Fruit fly (Drosophila melanogaster) whole organism, larva: ENCODE data around the gene CG4367.
A peak's percentile ranks its signal among the peaks of the same experiment; 100 is the strongest.

Experiments
- noc ChIP-seq: fragments of 200-800 bp; sonication (Bioruptor generic); optimal IDR thresholded peaks from 3 replicates; lab custom pipeline; 2019; ENCODE audit warnings: missing biosample characterization, mild to moderate bottlenecking, missing genetic modification characterization, moderate library complexity

The CG4367 gene

DNA sequence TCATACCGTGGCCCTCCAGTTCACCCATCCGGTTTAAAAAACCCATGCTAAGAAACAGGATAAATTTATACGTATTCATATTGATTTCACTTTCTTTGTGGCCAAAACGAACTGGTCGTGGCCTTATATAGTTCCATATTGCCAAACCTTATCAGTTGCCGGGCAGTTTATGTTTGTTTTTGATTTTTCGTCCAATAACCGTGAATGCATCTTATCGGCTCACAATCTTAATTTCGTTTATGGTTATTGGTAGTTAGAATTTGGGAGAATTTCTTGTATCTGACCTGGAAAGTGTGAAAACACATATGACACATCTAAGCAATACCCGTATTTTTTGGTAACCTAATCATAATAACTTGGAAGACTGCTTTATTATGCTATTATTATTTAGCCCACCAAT lies at the start of gene CG4367:
CG4367 (minus strand) TSS at position 101 of the 400 bp plus-strand sequence.
- TF ChIP-seq noc: no peak

DNA sequence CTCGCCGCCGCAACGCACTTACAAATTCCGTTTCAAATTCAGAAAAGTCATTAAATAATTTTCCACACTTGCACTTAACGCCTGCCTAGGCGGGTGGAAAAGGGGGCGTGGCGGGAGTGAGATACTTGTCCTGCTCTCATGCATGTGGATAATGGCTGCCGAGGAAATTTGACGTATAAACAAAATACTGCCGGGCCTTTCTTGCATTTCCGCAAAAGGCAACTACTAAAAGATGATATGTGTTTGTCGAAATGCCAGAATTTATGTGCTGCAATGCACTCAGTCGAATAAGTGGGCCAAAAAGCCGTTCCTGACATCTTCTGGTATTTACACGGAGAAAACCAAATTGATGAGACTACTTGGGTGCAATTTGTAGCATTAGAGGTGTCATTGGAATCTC lies 45.5 kb upstream of the CG4367 start:
- no peak for TF ChIP-seq noc

DNA sequence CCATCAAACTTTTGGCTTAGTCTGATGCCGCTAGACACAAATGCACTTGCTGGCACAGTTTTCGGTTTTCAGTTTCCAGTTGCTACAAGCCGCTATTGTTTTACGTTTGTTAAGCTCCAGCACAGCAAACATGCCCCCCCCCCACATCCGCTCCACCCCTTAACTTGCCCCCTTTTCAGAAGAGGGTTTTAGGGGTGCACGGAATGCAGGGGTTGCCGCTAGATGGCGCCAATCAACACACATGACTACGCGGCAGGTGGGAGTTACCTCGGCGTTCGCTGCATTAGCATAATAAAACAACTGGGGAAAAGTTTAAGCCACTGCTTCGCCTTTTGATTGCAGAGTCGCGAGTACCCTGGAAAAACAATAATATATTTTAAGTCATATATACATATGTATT lies 42.1 kb upstream of the CG4367 start:
- no peak for TF ChIP-seq noc

DNA sequence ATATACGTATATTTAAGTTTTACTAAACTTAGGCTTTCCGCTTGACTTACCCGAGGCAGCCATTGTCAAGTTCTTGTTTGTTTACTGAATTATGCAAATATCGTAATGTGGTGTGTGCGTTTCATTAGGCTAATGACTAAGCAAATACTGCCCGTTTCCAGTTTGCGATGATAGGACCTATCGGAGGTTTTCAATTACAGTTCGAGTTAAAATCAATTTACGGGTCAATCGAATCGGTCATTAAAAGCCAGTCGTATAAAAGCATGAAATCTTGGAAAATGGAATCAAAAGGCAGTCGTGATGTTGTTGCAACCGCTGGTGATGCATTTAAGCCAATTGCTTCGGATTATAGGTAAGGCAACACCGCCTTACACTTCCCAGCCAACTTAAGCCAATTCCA lies 33.9 kb upstream of the CG4367 start, which contains the start of gene Ir92a:
Ir92a (plus strand) TSS at position 301 of the 400 bp plus-strand sequence.
- TF ChIP-seq noc: no peak

DNA sequence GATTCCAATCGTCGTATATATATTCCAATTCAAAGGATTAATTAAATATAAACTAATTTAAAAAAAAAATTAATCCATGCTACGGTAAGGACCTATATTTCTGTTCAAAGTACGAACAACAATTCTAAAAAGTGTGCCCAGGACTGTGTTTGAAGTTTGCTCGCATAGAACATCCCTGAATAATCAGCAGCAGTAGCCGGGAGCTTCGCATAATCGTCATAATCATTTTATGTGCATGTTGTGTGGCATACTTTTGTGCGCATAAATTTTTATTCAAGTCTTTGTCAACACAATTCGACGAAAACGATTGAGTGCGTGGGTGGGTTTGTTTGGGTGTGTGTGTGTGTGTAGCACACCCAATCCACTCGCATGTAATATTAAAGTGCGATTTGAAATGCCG lies 27.9 kb upstream of the CG4367 start:
- TF ChIP-seq noc: no peak

DNA sequence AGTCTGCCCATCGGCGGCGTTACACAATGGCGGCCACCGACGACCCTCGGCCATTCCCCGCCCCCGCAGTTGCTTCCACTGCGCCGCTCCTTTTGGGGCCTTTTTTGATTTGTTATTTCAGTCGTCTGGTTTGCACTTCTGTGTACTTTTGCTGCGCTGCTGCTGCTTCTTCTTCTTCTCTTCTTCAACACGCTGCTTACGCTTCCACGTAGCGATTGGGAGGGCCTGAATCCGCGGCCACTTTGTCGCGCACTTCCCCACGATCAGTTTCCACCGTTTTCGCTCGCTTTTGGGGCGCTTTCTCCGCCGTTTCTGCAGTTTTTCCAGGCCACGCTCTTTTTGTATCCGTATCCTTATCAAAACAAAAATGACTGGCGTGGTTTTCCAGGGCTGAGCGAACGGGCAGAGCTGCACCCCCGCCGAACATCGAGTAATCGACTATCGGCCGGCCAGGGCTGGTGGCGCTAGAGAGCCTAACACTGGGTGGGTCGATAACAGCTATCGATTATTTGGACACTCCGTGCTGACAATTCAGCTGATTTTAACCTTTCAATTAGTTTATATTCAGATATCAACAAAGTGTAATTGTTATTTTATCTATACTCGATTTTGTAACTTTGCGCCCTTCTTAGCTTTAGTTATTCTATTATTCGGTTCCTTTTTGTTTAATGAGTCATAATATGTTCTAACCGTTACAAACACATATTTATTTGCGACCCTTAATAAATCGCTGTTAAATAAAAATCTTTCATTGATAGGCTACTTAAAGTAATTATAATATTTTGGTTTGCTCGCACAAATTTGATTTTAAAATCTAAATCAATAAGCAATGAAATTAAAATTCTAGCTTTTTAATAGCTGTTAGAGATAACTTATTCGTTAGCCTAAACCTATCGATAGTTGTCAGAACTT lies 23.1 kb upstream of the CG4367 start, which contains the start of the genes CG4360 and Sirt2:
CG4360 (minus strand) TSS at position 432 of the 912 bp plus-strand sequence.
Sirt2 (plus strand) TSS at position 894 of the 912 bp plus-strand sequence.
- no peak for TF ChIP-seq noc

DNA sequence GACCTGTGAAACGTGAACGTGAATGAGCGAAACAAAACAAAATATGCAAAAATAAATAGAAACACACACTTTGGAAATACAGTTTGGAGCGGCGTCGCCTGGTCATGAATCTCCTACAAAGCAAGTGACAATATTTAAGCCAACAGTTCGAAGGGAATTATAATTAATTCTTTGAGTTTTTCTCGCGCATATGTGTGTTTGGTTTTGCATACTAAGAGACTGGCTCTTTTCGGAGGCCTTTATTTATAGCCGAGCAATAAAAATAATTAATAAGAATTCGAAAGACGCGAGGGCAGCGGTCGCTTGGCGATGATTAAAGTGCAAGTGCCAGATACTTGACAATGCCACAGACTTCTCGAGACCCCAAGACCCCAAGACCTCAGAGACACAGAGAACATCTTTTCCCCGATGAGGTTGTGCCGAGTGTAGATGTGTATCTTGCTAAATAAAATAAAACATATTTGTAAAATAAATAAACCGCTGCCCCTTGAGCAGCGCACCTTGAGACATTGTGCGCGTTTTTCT lies 13.5 kb upstream of the CG4367 start:
- no peak for TF ChIP-seq noc

DNA sequence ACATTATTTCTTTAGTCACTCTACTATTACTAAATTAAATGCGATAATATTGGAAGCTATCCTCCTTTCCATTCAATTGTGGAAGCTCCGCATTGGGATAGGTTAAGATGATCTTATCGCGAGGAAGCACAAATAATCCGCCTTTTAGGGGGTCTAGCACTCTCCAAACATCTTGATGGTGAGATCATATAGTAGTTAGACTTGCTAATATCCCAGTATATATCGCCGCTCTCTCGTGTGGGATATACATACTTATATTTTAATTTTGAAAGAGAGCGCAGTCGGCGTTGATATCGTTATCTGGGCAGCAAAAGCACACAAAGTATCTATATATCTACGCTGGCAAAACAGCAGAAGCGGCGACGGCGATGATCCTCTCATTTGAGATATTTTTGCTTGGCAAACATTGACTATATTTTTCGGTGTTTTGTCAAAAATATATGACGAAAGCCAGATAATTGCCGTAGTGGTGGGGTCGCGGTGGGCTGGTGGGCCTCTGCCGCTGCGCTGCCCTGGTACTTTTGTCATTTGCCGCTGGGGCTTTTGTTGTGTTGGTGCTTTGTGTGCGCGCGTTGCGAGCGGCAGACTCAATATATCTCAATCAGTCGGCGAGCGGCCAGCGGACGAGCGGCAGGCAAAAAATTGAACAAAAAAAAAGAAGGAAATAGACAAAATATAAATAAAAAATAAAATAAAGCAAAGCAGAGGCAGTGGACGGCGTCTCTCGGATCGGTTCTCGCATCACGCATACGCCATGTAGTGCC lies 12.8 kb upstream of the CG4367 start:
- peak; percentile 76 for TF ChIP-seq noc

DNA sequence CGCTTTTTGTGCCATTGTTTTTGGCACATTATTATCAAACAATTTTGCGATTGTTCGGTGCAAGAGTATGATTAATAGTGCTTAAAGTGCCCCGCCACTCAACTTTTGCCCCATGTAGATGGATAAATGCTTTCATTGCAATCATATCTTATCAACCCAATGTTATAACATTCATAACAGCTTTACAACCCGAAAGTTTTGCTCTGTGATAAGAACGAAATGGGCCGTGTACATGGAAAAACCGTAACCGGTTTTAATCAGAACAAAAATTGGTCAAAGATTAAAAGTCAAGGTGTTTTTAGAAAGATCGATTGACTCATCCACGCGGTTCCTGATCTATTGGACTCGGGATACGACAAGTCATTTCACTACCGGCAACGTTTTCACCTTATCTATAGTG lies 11.8 kb upstream of the CG4367 start:
- TF ChIP-seq noc: peak; percentile 18

DNA sequence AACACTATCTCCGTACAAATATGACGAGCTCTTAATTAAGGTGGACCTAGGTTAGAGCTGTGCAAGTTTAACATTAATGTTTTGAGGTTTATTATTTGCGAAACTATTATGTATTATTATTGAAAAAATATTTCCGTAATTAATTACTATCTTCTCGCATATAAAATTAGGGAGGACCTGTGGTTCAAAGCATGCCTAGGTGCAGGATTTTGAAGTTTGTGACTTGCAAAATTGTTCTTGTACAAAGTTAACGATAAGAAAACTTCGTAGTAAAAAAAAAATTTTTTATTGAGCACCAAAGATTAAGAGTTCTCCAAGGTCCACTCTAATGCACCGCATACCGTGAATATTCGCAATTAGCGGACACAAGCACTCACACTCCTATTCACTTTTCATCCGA lies 8.1 kb upstream of the CG4367 start:
- peak; percentile 95 for TF ChIP-seq noc

DNA sequence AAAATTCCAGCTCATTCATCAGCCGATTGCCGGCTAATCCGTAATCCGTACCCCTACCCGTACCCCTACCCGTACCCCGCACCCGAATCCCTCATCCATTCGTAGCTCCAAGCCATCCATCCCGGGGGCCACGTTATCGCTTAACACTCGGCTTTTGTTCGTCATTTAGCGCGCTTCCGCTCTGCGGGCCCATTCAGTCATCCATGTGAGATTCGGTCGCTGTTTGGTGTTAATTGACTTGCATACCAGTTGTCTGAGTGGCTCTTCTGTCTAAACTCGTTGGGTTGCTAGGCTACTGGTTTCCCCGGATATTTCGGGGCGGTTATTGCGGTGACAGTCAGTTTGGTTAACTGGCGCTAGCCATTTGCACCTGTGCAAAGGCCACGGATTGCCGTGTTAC lies 6.6 kb upstream of the CG4367 start:
- no peak for TF ChIP-seq noc

DNA sequence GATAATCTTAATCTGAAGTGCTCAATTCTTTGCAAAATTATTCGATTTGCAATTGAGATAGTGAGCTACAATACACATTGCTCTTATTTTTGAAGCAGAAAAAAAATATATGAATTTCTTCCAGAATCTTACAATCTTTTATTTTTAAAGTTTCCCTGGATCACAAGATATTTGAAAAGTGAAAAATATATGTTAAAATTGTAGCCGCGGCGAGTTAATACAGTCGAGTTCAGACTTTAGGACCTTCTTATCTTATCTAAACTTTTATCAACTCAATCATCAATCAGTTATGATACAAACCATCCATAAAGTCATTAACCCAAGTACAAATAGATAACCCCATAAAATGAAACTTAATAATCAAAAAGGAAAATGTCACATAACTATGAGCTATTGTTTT lies 6.1 kb upstream of the CG4367 start:
- peak; percentile 60 for TF ChIP-seq noc

DNA sequence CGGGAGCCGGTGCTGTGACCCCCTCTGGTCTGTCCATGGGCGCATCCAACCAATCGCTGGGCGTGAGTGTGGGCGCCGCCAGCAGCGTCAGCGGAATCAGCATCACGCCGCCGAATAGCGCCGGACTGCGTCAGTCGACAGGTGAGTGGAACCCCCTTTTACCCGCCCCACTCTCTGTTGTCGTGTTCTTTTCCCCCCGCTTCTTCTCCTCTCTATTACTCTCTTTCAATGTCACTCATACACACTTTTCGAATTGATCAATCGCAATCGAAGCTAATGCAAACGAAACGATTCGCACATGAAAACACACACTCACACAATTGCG lies 5.7 kb upstream of the CG4367 start:
- TF ChIP-seq noc: no peak

DNA sequence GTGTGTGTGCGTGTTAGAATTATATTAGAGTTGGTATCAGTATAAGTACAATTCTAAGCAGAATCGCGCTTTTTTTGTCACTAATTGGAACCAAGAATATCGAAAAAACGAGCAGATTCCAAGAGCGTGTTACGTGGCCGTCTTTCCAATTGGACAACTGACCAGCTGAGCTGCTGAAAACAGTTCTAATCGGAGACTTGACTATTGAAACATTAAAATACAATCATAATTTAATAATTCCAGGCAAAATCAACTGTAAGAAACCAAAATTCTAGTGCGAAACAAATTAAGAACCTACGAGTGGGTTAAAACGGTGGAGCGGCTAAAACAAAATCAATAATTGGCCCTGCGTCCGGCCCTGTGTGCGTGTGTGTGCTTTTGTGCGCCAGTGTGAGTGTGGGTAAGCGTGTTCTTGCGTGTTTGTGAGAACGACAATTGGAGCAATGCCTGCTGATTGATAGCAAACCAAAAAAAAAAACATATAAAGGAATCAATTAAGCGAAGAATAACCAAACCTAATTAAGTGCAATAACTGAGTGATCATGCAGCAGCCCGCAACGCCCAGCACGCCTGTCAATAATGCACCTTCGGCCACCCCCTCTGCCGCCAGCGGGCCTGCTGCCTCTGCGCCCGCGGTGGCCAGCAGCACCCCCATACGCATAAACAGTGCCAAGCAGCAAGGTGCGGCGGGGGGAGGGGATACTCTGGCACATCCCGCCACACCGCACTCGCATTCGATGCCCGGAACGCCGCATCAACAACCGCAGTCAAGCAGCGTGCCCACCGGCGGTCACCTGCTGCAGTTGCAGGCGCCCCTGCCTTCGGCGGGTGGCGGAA lies 5.1 kb upstream of the CG4367 start:
- no peak for TF ChIP-seq noc

DNA sequence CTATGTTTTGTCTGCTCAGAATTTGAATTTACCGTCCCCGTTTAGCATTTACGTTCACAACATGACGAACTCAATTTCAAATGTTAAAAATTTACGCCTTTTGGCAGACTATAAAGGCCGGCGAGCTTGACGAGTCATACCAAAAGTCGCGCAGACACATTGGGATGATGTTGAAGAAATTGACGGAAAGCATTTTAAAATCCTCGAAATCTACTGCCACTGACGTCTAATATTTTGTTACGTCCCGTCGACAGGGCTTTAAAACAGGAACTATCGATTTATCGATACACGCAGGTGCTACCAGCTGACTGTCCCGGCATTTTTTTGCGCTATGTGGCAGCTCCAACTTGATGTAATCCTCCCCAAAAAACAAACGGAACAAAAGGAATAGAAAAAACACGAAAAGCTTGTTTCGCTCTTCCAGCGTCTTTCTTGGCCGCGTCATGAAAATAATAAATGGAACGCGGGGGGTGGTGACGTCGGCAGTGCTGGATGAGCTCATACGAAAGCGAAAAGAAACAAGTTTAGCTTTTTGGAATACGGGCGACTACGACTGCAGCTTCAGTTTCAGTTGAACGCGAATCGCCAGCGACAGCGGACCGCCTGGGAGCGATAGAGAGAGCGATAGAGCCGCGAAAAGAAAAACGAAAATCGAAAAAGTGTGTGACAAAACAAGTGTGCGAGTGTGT lies 4.3 kb upstream of the CG4367 start, which contains the start of gene Orp8:
Orp8 (plus strand) TSS at position 373 of the 689 bp plus-strand sequence.
- TF ChIP-seq noc: peak; percentile 48

DNA sequence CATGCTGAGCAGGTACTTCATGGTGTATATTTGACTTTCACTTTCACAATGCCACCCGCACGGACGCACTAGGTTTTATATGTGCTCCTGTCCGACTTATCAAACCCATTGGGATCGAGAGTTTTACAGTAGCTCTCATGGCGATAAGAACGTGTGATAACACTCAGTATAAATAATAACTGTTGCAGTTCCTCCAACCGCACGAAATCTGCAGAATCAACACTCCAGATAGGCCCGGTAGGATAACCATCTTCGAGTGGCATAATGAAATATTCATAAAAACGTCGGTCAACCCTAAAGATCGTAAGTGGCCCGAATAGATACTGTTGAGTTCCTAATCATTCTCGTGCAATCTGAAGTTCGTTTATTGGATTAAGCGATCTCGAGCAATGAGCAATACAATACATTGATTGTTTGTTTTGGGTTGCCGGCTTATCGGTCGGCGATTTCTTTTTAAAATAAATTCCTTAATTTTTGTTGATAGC lies 2.8 kb upstream of the CG4367 start, which contains the start of gene CG4362:
CG4362 (minus strand) TSS at position 51 of the 485 bp plus-strand sequence.
- peak; percentile 98 for TF ChIP-seq noc
